Worm (Caenorhabditis elegans) whole organism, L1 larva: Measurements from ENCODE around the gene T21D12.14.

Experiments
- C16A3.4 ChIP-seq: fragments of 150-350 bp; optimal IDR thresholded peaks from 2 replicates; lab custom pipeline; 2014; ENCODE audit warnings: missing biosample characterization, missing genetic modification characterization
- C34B4.2 ChIP-seq: sonication (generic microtip); optimal IDR thresholded peaks from 2 replicates; lab custom pipeline; 2017; ENCODE audit warnings: mild to moderate bottlenecking, missing genetic modification characterization, missing compliant biosample characterization
- Y116A8C.19 ChIP-seq: sonication (generic microtip); optimal IDR thresholded peaks from 2 replicates; lab custom pipeline; 2016; ENCODE audit warnings: missing compliant biosample characterization, missing genetic modification characterization, borderline replicate concordance
- alr-1 ChIP-seq: fragments of 200-800 bp; sonication (Bioruptor generic); optimal IDR thresholded peaks from 2 replicates; lab custom pipeline; 2018; ENCODE audit warnings: borderline replicate concordance, mild to moderate bottlenecking, missing genetic modification characterization, missing compliant biosample characterization
- aly-2 ChIP-seq: fragments of 150-350 bp; optimal IDR thresholded peaks from 2 replicates; lab custom pipeline; 2014; ENCODE audit warnings: missing biosample characterization, missing genetic modification characterization
- ama-1 ChIP-seq: fragments of 150-350 bp; optimal IDR thresholded peaks from 2 replicates; lab custom pipeline; 2014
- blmp-1 ChIP-seq: fragments of 150-350 bp; optimal IDR thresholded peaks from 2 replicates; lab custom pipeline; 2014; ENCODE audit warnings: missing biosample characterization, missing genetic modification characterization
- ceh-8 ChIP-seq: fragments of 200-800 bp; sonication (Bioruptor generic); optimal IDR thresholded peaks from 2 replicates; lab custom pipeline; 2018; ENCODE audit warnings: mild to moderate bottlenecking, missing genetic modification characterization, moderate library complexity, missing compliant biosample characterization
- ceh-82 ChIP-seq, 3 experiments: fragments of 150-350 bp in 1 of 3; sonication (generic microtip) in 2 of 3; optimal IDR thresholded peaks; 2 replicates each; lab custom pipeline; 2014 to 2017; ENCODE audit warnings: missing biosample characterization in 3 of 3, missing genetic modification characterization in 3 of 3
- ceh-88 ChIP-seq: fragments of 200-800 bp; sonication (Bioruptor generic); IDR thresholded peaks from 2 replicates; pipeline ENCODE4 v1.3.6; 2022; ENCODE audit warnings: missing genetic modification characterization, missing compliant biosample characterization
- ceh-90 ChIP-seq: sonication (generic microtip); optimal IDR thresholded peaks from 2 replicates; lab custom pipeline; 2016; ENCODE audit warnings: missing genetic modification characterization, missing compliant biosample characterization
- dpl-1 ChIP-seq, 3 experiments: fragments of 150-350 bp in 2 of 3; sonication (generic microtip) in 1 of 3; optimal IDR thresholded peaks; 2 replicates each; lab custom pipeline; 2014 to 2017; ENCODE audit warnings: missing biosample characterization in 3 of 3, missing genetic modification characterization in 3 of 3, missing genetic modification reagents in 3 of 3
- dsc-1 ChIP-seq: sonication (generic microtip); optimal IDR thresholded peaks from 2 replicates; lab custom pipeline; 2016; ENCODE audit warnings: mild to moderate bottlenecking, missing genetic modification characterization, missing compliant biosample characterization
- efl-1 ChIP-seq, 4 experiments: fragments of 150-350 bp; optimal IDR thresholded peaks in 3 of 4; peaks in 1 of 4; 1 replicate in 1 of 4; 2 replicates in 3 of 4; lab custom pipeline; 2014; ENCODE audit warnings: missing biosample characterization in 2 of 4, missing genetic modification characterization in 2 of 4, missing genetic modification reagents in 2 of 4
- egl-13 ChIP-seq: sonication (generic microtip); optimal IDR thresholded peaks from 2 replicates; lab custom pipeline; 2016; ENCODE audit warnings: missing genotype, missing genetic modification reagents, missing genetic modification characterization, missing compliant biosample characterization
- egl-27 ChIP-seq, 2 experiments: fragments of 150-350 bp in 1 of 2; sonication (generic microtip); optimal IDR thresholded peaks; 3 replicates each; lab custom pipeline; 2017 to 2018; ENCODE audit warnings: missing biosample characterization in 2 of 2, missing genetic modification characterization in 2 of 2, missing genetic modification reagents in 2 of 2
- ets-5 ChIP-seq: fragments of 200-800 bp; sonication (Bioruptor generic); IDR thresholded peaks from 2 replicates; pipeline ENCODE4 v1.3.6; 2022; ENCODE audit warnings: missing genetic modification characterization, missing compliant biosample characterization
- fos-1 ChIP-seq: fragments of 150-350 bp; optimal IDR thresholded peaks from 2 replicates; lab custom pipeline; 2014; ENCODE audit warnings: missing biosample characterization, missing genetic modification characterization
- grh-1 ChIP-seq: fragments of 200-800 bp; sonication (Bioruptor generic); IDR thresholded peaks from 2 replicates; pipeline ENCODE4 v1.3.6; 2022; ENCODE audit warnings: missing genetic modification reagents, missing genetic modification characterization, missing compliant biosample characterization
- hlh-17 ChIP-seq: fragments of 200-800 bp; sonication (Bioruptor generic); optimal IDR thresholded peaks from 2 replicates; lab custom pipeline; 2018; ENCODE audit warnings: missing genetic modification characterization, mild to moderate bottlenecking, missing compliant biosample characterization, moderate library complexity, borderline replicate concordance
- hlh-4 ChIP-seq: sonication (generic microtip); optimal IDR thresholded peaks from 2 replicates; lab custom pipeline; 2016; ENCODE audit warnings: mild to moderate bottlenecking, missing genetic modification characterization, missing compliant biosample characterization
- hpl-2 ChIP-seq: fragments of 150-350 bp; optimal IDR thresholded peaks from 2 replicates; lab custom pipeline; 2014; ENCODE audit warnings: missing biosample characterization, missing genetic modification reagents, missing genetic modification characterization
- isw-1 ChIP-seq: fragments of 200-800 bp; sonication (Bioruptor generic); IDR thresholded peaks from 2 replicates; pipeline ENCODE4 v1.3.6; 2022; ENCODE audit warnings: missing genetic modification characterization, missing compliant biosample characterization
- jun-1 ChIP-seq: fragments of 150-350 bp; optimal IDR thresholded peaks from 2 replicates; lab custom pipeline; 2014; ENCODE audit warnings: missing biosample characterization, missing genetic modification reagents, missing genetic modification characterization
- lin-13 ChIP-seq: fragments of 150-350 bp; optimal IDR thresholded peaks from 2 replicates; lab custom pipeline; 2014; ENCODE audit warnings: missing biosample characterization, missing genetic modification reagents, missing genetic modification characterization
- lin-14 ChIP-seq: fragments of 200-800 bp; sonication (Bioruptor generic); optimal IDR thresholded peaks from 2 replicates; lab custom pipeline; 2018; ENCODE audit warnings: mild to moderate bottlenecking, missing genetic modification characterization, moderate library complexity, missing compliant biosample characterization
- lin-15B ChIP-seq: fragments of 150-350 bp; sonication (generic microtip); optimal IDR thresholded peaks from 3 replicates; lab custom pipeline; 2014; ENCODE audit warnings: missing biosample characterization, missing genetic modification characterization
- lin-35 ChIP-seq, 2 experiments: fragments of 150-350 bp; optimal IDR thresholded peaks; 2 replicates each; lab custom pipeline; 2014; ENCODE audit warnings: missing biosample characterization in 2 of 2, missing genetic modification characterization in 2 of 2, missing genetic modification reagents in 2 of 2
- lsy-2 ChIP-seq, 2 experiments: fragments of 150-350 bp; optimal IDR thresholded peaks; 2 replicates each; lab custom pipeline; 2014; ENCODE audit warnings: missing biosample characterization in 2 of 2, missing genetic modification characterization in 2 of 2
- mab-9 ChIP-seq: fragments of 200-800 bp; sonication (Bioruptor generic); IDR thresholded peaks from 2 replicates; pipeline ENCODE4 v1.3.6; 2022; ENCODE audit warnings: missing genetic modification reagents, missing genetic modification characterization, missing compliant biosample characterization
- mef-2 ChIP-seq: fragments of 150-350 bp; optimal IDR thresholded peaks from 2 replicates; lab custom pipeline; 2014; ENCODE audit warnings: missing biosample characterization, missing genetic modification characterization
- mep-1 ChIP-seq: fragments of 150-350 bp; optimal IDR thresholded peaks from 2 replicates; lab custom pipeline; 2014; ENCODE audit warnings: missing biosample characterization, missing genetic modification characterization
- nhr-11 ChIP-seq: fragments of 150-350 bp; optimal IDR thresholded peaks from 2 replicates; lab custom pipeline; 2014; ENCODE audit warnings: missing biosample characterization, missing genetic modification characterization
- nhr-28 ChIP-seq: fragments of 150-350 bp; optimal IDR thresholded peaks from 2 replicates; lab custom pipeline; 2014; ENCODE audit warnings: missing biosample characterization, missing genetic modification characterization
- nhr-47 ChIP-seq: sonication (generic microtip); optimal IDR thresholded peaks from 2 replicates; lab custom pipeline; 2016; ENCODE audit warnings: mild to moderate bottlenecking, missing genetic modification characterization, moderate library complexity, missing compliant biosample characterization
- nhr-71 ChIP-seq: sonication (generic microtip); optimal IDR thresholded peaks from 2 replicates; lab custom pipeline; 2016; ENCODE audit warnings: mild to moderate bottlenecking, missing genetic modification characterization, moderate library complexity, missing compliant biosample characterization
- nhr-76 ChIP-seq: sonication (generic microtip); optimal IDR thresholded peaks from 2 replicates; lab custom pipeline; 2017; ENCODE audit warnings: missing biosample characterization, missing genetic modification characterization
- nhr-90 ChIP-seq: sonication (generic microtip); optimal IDR thresholded peaks from 2 replicates; lab custom pipeline; 2016; ENCODE audit warnings: mild to moderate bottlenecking, missing genetic modification characterization, missing compliant biosample characterization; ENCODE audit not compliant: poor library complexity
- pag-3 ChIP-seq: sonication (generic microtip); optimal IDR thresholded peaks from 2 replicates; lab custom pipeline; 2017; ENCODE audit warnings: missing genetic modification characterization, mild to moderate bottlenecking, missing compliant biosample characterization, antibody characterized with exemption, borderline replicate concordance; ENCODE audit not compliant: insufficient read depth
- pqm-1 ChIP-seq: sonication (generic microtip); optimal IDR thresholded peaks from 3 replicates; lab custom pipeline; 2017; ENCODE audit warnings: missing biosample characterization, missing genetic modification characterization
- rnt-1 ChIP-seq: sonication (generic microtip); optimal IDR thresholded peaks from 2 replicates; lab custom pipeline; 2016; ENCODE audit warnings: mild to moderate bottlenecking, missing genetic modification characterization, moderate library complexity, missing compliant biosample characterization
- snpc-4 ChIP-seq: fragments of 150-350 bp; optimal IDR thresholded peaks from 2 replicates; lab custom pipeline; 2014; ENCODE audit warnings: missing biosample characterization, missing genetic modification characterization
- sptf-1 ChIP-seq: fragments of 150-350 bp; optimal IDR thresholded peaks from 2 replicates; lab custom pipeline; 2014; ENCODE audit warnings: missing biosample characterization, missing genetic modification characterization
- sup-37 ChIP-seq: fragments of 200-800 bp; sonication (Bioruptor generic); optimal IDR thresholded peaks from 2 replicates; lab custom pipeline; 2018; ENCODE audit warnings: mild to moderate bottlenecking, missing genetic modification characterization, missing compliant biosample characterization
- swsn-7 ChIP-seq: sonication (generic microtip); optimal IDR thresholded peaks from 2 replicates; lab custom pipeline; 2016; ENCODE audit warnings: missing genetic modification characterization, missing compliant biosample characterization
- unc-30 ChIP-seq: sonication (generic microtip); optimal IDR thresholded peaks from 2 replicates; lab custom pipeline; 2017; ENCODE audit warnings: missing biosample characterization, missing genetic modification characterization
- unc-62 ChIP-seq: fragments of 150-350 bp; optimal IDR thresholded peaks from 2 replicates; lab custom pipeline; 2014; ENCODE audit warnings: missing biosample characterization, missing genetic modification reagents, missing genetic modification characterization
- unc-98 ChIP-seq: fragments of 200-800 bp; sonication (Bioruptor generic); IDR thresholded peaks from 2 replicates; pipeline ENCODE4 v1.3.6; 2022; ENCODE audit warnings: missing genetic modification characterization, missing compliant biosample characterization
- vab-15 ChIP-seq: sonication (generic microtip); optimal IDR thresholded peaks from 2 replicates; lab custom pipeline; 2017; ENCODE audit warnings: missing genotype, mild to moderate bottlenecking, missing genetic modification characterization, missing compliant biosample characterization
- zag-1 ChIP-seq: fragments of 150-350 bp; optimal IDR thresholded peaks from 2 replicates; lab custom pipeline; 2014; ENCODE audit warnings: missing biosample characterization, missing genetic modification characterization
- ztf-4 ChIP-seq: fragments of 150-350 bp; optimal IDR thresholded peaks from 2 replicates; lab custom pipeline; 2014; ENCODE audit warnings: missing biosample characterization, missing genetic modification characterization

T21D12.14 gene

DNA sequence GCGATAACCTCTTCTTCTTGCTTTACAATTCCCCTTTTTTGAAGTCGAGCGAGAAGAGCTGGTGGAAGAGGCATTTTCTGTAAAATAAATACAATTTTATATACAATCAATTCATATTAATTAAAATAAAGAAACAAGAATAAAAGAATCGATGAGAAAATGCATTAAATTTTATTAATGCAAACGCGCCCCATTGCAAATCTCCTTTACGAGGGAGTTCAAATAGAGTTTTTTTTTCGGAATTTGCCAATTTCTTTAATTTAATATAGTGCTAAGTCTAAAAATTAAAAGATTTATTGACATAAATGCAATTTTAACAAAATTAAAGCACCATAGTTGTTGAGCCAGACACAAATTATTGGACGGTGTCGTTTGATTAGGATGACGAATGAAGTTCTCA lies 26.3 kb downstream of the T21D12.14 start, which contains the start of gene pqbp-1.1 (continued):
- TF ChIP-seq dsc-1 (tag; lab: Kevin White, UChicago) (peak; percentile 51), egl-13 (tag; lab: Kevin White, UChicago) (no peak), lin-14 (peak; percentile 71), C34B4.2 (tag; lab: Kevin White, UChicago) (no peak), alr-1 (no peak), sptf-1 (tag; lab: Kevin White, UChicago) (no peak), efl-1 (optimal IDR thresholded peaks at IDR 0.05; lab: Kevin White, UChicago) (peak; percentile 69 to 94), efl-1 (GFP tag; optimal IDR thresholded peaks at IDR 0.05 in 1 of 2; lab: Kevin White, UChicago) (peak; percentile 95 to 99), unc-98 (GFP tag; lab: Robert Waterston, UW) (no peak), nhr-90 (tag; lab: Kevin White, UChicago) (peak; percentile 59), ztf-4 (no peak), ama-1 (lab: Kevin White, UChicago) (no peak), lin-13 (GFP tag; lab: Kevin White, UChicago) (peak; percentile 18), C16A3.4 (tag; lab: Kevin White, UChicago) (peak; percentile 58), hpl-2 (GFP tag; lab: Kevin White, UChicago) (no peak), jun-1 (tag; lab: Kevin White, UChicago) (peak; percentile 3), mab-9 (GFP tag; lab: Robert Waterston, UW) (no peak), aly-2 (peak; percentile 58), mep-1 (peak; percentile 66), fos-1 (tag; lab: Kevin White, UChicago) (peak; percentile 42), zag-1 (tag; lab: Kevin White, UChicago) (no peak), unc-30 (tag; lab: Kevin White, UChicago) (no peak), isw-1 (peak; percentile 58), hlh-4 (tag; lab: Kevin White, UChicago) (no peak), hlh-17 (GFP tag; lab: Kevin White, UChicago) (no peak), pag-3 (tag; lab: Kevin White, UChicago) (no peak), blmp-1 (peak; percentile 55), lin-15B (tag; lab: Kevin White, UChicago) (no peak), mef-2 (no peak), egl-27 (tag; optimal IDR thresholded peaks at IDR 0.05; lab: Kevin White, UChicago) (no peak), nhr-11 (tag; lab: Kevin White, UChicago) (no peak), grh-1 (no peak), ceh-8 (GFP tag; lab: Kevin White, UChicago) (no peak), rnt-1 (peak; percentile 18), ets-5 (GFP tag; lab: Robert Waterston, UW) (no peak), unc-62 (GFP tag; lab: Kevin White, UChicago) (no peak), nhr-71 (peak; percentile 75), lin-35 (GFP tag; optimal IDR thresholded peaks at IDR 0.05; lab: Kevin White, UChicago) (peak; percentile 95 to 97), sup-37 (no peak), swsn-7 (tag; lab: Kevin White, UChicago) (peak; percentile 55), dpl-1 (GFP tag; optimal IDR thresholded peaks at IDR 0.05; lab: Kevin White, UChicago) (peak; percentile 89 to 95 (median 92)), nhr-28 (no peak), lsy-2 (tag; optimal IDR thresholded peaks at IDR 0.05; lab: Kevin White, UChicago) (peak; percentile 76 to 82), nhr-47 (tag; lab: Kevin White, UChicago) (peak; percentile 77), snpc-4 (tag; lab: Kevin White, UChicago) (no peak), ceh-90 (tag; lab: Kevin White, UChicago) (no peak), nhr-76 (no peak), pqm-1 (tag; lab: Kevin White, UChicago) (no peak), ceh-82 (tag; optimal IDR thresholded peaks at IDR 0.05; lab: Kevin White, UChicago) (peak; percentile 15 to 58 (median 29)), ceh-88 (GFP tag; lab: Robert Waterston, UW) (no peak), vab-15 (tag; lab: Kevin White, UChicago) (no peak), Y116A8C.19 (tag; lab: Kevin White, UChicago) (no peak)
